Fruit fly (Drosophila melanogaster) whole organism, embryonic: ENCODE measurements around the gene velo.

Source experiments
- Blimp-1 ChIP-seq: fragments of 200-800 bp; sonication (Bioruptor generic); optimal IDR thresholded peaks from 3 replicates; lab custom pipeline; 2018; ENCODE audit warnings: missing biosample characterization, missing genetic modification characterization, mild to moderate bottlenecking, moderate library complexity, missing genetic modification reagents
- CG10321 ChIP-seq: fragments of 200-800 bp; sonication (Bioruptor generic); IDR thresholded peaks from 2 replicates; pipeline ENCODE4 v1.3.6; 2022; ENCODE audit warnings: missing biosample characterization, missing genetic modification characterization
- CG10979 ChIP-seq: fragments of 200-800 bp; sonication (Bioruptor generic); optimal IDR thresholded peaks from 2 replicates; lab custom pipeline; 2018; ENCODE audit warnings: missing biosample characterization, mild to moderate bottlenecking, missing genetic modification characterization, moderate library complexity
- CG11247 ChIP-seq: fragments of 200-800 bp; sonication (Bioruptor generic); IDR thresholded peaks from 2 replicates; pipeline ENCODE4 v1.3.6; 2022; ENCODE audit warnings: missing biosample characterization, missing genetic modification characterization
- CG11504 ChIP-seq: fragments of 200-800 bp; sonication (Bioruptor generic); optimal IDR thresholded peaks from 3 replicates; lab custom pipeline; 2019; ENCODE audit warnings: missing biosample characterization, mild to moderate bottlenecking, missing genetic modification characterization, moderate library complexity
- CG12299 ChIP-seq: fragments of 200-800 bp; sonication (Bioruptor generic); optimal IDR thresholded peaks from 2 replicates; lab custom pipeline; 2018; ENCODE audit warnings: missing biosample characterization, mild to moderate bottlenecking, missing genetic modification characterization
- CG13775 ChIP-seq: fragments of 200-800 bp; sonication (Bioruptor generic); optimal IDR thresholded peaks from 3 replicates; lab custom pipeline; 2017; ENCODE audit warnings: missing biosample characterization, mild to moderate bottlenecking, missing genetic modification characterization
- CG13894 ChIP-seq: fragments of 200-800 bp; sonication (Bioruptor generic); optimal IDR thresholded peaks from 3 replicates; lab custom pipeline; 2018; ENCODE audit warnings: missing biosample characterization, mild to moderate bottlenecking, missing genetic modification characterization, moderate library complexity
- CG14710 ChIP-seq: fragments of 200-800 bp; sonication (Bioruptor generic); optimal IDR thresholded peaks from 3 replicates; lab custom pipeline; 2019; ENCODE audit warnings: missing biosample characterization, mild to moderate bottlenecking, missing genetic modification characterization, moderate library complexity
- CG15073 ChIP-seq: fragments of 200-800 bp; sonication (Bioruptor generic); optimal IDR thresholded peaks from 2 replicates; lab custom pipeline; 2016; ENCODE audit warnings: missing biosample characterization, missing genetic modification characterization
- CG17568 ChIP-seq: fragments of 200-800 bp; sonication (Bioruptor generic); optimal IDR thresholded peaks from 2 replicates; lab custom pipeline; 2018; ENCODE audit warnings: missing biosample characterization, mild to moderate bottlenecking, missing genetic modification characterization, moderate library complexity
- CG18619 ChIP-seq: fragments of 200-800 bp; sonication (Bioruptor generic); optimal IDR thresholded peaks from 3 replicates; lab custom pipeline; 2017; ENCODE audit warnings: missing biosample characterization, mild to moderate bottlenecking, missing genetic modification characterization
- CG2120 ChIP-seq: fragments of 200-800 bp; sonication (Bioruptor generic); optimal IDR thresholded peaks from 3 replicates; lab custom pipeline; 2016; ENCODE audit warnings: missing biosample characterization, missing genetic modification characterization
- CG30020 ChIP-seq: fragments of 200-800 bp; optimal IDR thresholded peaks from 2 replicates; lab custom pipeline; 2019; ENCODE audit warnings: missing biosample characterization, mild to moderate bottlenecking, missing genetic modification characterization, moderate library complexity
- CG31388 ChIP-seq: fragments of 200-800 bp; sonication (Bioruptor generic); optimal IDR thresholded peaks from 2 replicates; lab custom pipeline; 2016; ENCODE audit warnings: missing biosample characterization, missing genetic modification characterization
- CG3281 ChIP-seq: fragments of 200-800 bp; sonication (Bioruptor generic); optimal IDR thresholded peaks from 3 replicates; lab custom pipeline; 2017; ENCODE audit warnings: missing biosample characterization, mild to moderate bottlenecking, missing genetic modification characterization
- CG3847 ChIP-seq: fragments of 200-800 bp; sonication (Bioruptor generic); IDR thresholded peaks from 2 replicates; pipeline ENCODE4 v1.3.6; 2022; ENCODE audit warnings: missing biosample characterization, missing genetic modification characterization
- CG3995 ChIP-seq: fragments of 200-800 bp; sonication (Bioruptor generic); optimal IDR thresholded peaks from 3 replicates; lab custom pipeline; 2016; ENCODE audit warnings: missing biosample characterization, missing genetic modification characterization
- CG4424 ChIP-seq: fragments of 200-800 bp; sonication (Bioruptor generic); optimal IDR thresholded peaks from 3 replicates; lab custom pipeline; 2016; ENCODE audit warnings: missing biosample characterization, missing genetic modification characterization
- CG6175 ChIP-seq: fragments of 200-800 bp; sonication (Bioruptor generic); IDR thresholded peaks from 3 replicates; pipeline ENCODE4 v1.3.6; 2022; ENCODE audit warnings: missing biosample characterization, missing genetic modification characterization
- CG6254 ChIP-seq: fragments of 200-800 bp; sonication (Bioruptor generic); optimal IDR thresholded peaks from 3 replicates; lab custom pipeline; 2017; ENCODE audit warnings: mild to moderate bottlenecking, missing biosample characterization, missing genetic modification reagents, missing genetic modification characterization
- CG6854 ChIP-seq: fragments of 200-800 bp; sonication (Bioruptor generic); optimal IDR thresholded peaks from 3 replicates; lab custom pipeline; 2017; ENCODE audit warnings: missing biosample characterization, mild to moderate bottlenecking, missing genetic modification characterization
- CG7745 ChIP-seq: fragments of 200-800 bp; sonication (Bioruptor generic); optimal IDR thresholded peaks from 2 replicates; lab custom pipeline; 2018; ENCODE audit warnings: missing biosample characterization, mild to moderate bottlenecking, missing genetic modification characterization, moderate library complexity
- CG8281 ChIP-seq: fragments of 200-800 bp; sonication (Bioruptor generic); optimal IDR thresholded peaks from 2 replicates; lab custom pipeline; 2018; ENCODE audit warnings: missing biosample characterization, mild to moderate bottlenecking, missing genetic modification characterization, moderate library complexity
- CG9215 ChIP-seq: fragments of 200-800 bp; sonication (Bioruptor generic); IDR thresholded peaks from 2 replicates; pipeline ENCODE4 v1.3.6; 2022; ENCODE audit warnings: missing biosample characterization, missing genetic modification characterization
- CoRest ChIP-seq: fragments of 200-800 bp; sonication (Bioruptor generic); optimal IDR thresholded peaks from 3 replicates; lab custom pipeline; 2018; ENCODE audit warnings: missing biosample characterization, mild to moderate bottlenecking, missing genetic modification characterization, moderate library complexity
- Dbx ChIP-seq: fragments of 200-800 bp; sonication (Bioruptor generic); IDR thresholded peaks from 3 replicates; pipeline ENCODE4 v1.3.6; 2022; ENCODE audit warnings: missing biosample characterization, missing genetic modification characterization
- Dip3 ChIP-seq: fragments of 200-800 bp; sonication (Bioruptor generic); optimal IDR thresholded peaks from 3 replicates; lab custom pipeline; 2016; ENCODE audit warnings: missing biosample characterization, missing genetic modification characterization
- Ets97D ChIP-seq: fragments of 200-800 bp; sonication (Bioruptor generic); optimal IDR thresholded peaks from 3 replicates; lab custom pipeline; 2016; ENCODE audit warnings: missing biosample characterization, missing genetic modification characterization
- HLH3B ChIP-seq: fragments of 200-800 bp; sonication (Bioruptor generic); IDR thresholded peaks from 2 replicates; pipeline ENCODE4 v1.3.6; 2022; ENCODE audit warnings: missing biosample characterization, missing genetic modification characterization
- HLH4C ChIP-seq: fragments of 200-800 bp; sonication (Bioruptor generic); IDR thresholded peaks from 3 replicates; pipeline ENCODE4 v1.3.6; 2022; ENCODE audit warnings: missing biosample characterization, missing genetic modification characterization; ENCODE audit not compliant: partially characterized antibody
- Hmr ChIP-seq: fragments of 200-800 bp; sonication (Bioruptor generic); optimal IDR thresholded peaks from 3 replicates; lab custom pipeline; 2017; ENCODE audit warnings: mild to moderate bottlenecking, missing biosample characterization, missing genetic modification reagents, missing genetic modification characterization
- NC2α ChIP-seq: fragments of 200-800 bp; sonication (Bioruptor generic); optimal IDR thresholded peaks from 2 replicates; lab custom pipeline; 2016; ENCODE audit warnings: missing biosample characterization, missing genetic modification characterization
- NfI ChIP-seq: fragments of 200-800 bp; sonication (Bioruptor generic); optimal IDR thresholded peaks from 3 replicates; lab custom pipeline; 2018; ENCODE audit warnings: missing biosample characterization, mild to moderate bottlenecking, missing genetic modification characterization, moderate library complexity
- Oli ChIP-seq: fragments of 200-800 bp; sonication (Bioruptor generic); optimal IDR thresholded peaks from 2 replicates; lab custom pipeline; 2018; ENCODE audit warnings: missing biosample characterization, mild to moderate bottlenecking, missing genetic modification characterization, moderate library complexity
- bcd ChIP-seq: fragments of 200-800 bp; sonication (Bioruptor generic); optimal IDR thresholded peaks from 2 replicates; lab custom pipeline; 2017; ENCODE audit warnings: missing biosample characterization, mild to moderate bottlenecking, missing genetic modification characterization
- caup ChIP-seq: fragments of 200-800 bp; sonication (Bioruptor generic); optimal IDR thresholded peaks from 3 replicates; lab custom pipeline; 2017; ENCODE audit warnings: missing biosample characterization, mild to moderate bottlenecking, missing genetic modification characterization, moderate library complexity; ENCODE audit not compliant: severe bottlenecking
- ci ChIP-seq: fragments of 200-800 bp; sonication (Bioruptor generic); IDR thresholded peaks from 3 replicates; pipeline ENCODE4 v1.3.6; 2022; ENCODE audit warnings: missing biosample characterization, missing genetic modification characterization
- crp ChIP-seq, 2 experiments: fragments of 200-800 bp; sonication (Bioruptor generic); optimal IDR thresholded peaks; 2 replicates in 1 of 2; 3 replicates in 1 of 2; lab custom pipeline; 2017; ENCODE audit warnings: missing biosample characterization in 2 of 2, missing genetic modification characterization in 2 of 2, mild to moderate bottlenecking in 1 of 2, moderate library complexity in 1 of 2
- dati ChIP-seq: fragments of 200-800 bp; sonication (Bioruptor generic); IDR thresholded peaks from 2 replicates; pipeline ENCODE4 v1.3.6; 2022; ENCODE audit warnings: missing biosample characterization, missing genetic modification characterization
- gcm2 ChIP-seq: fragments of 200-800 bp; sonication (Bioruptor generic); optimal IDR thresholded peaks from 2 replicates; lab custom pipeline; 2016; ENCODE audit warnings: missing biosample characterization, missing genetic modification characterization
- gem ChIP-seq: fragments of 200-800 bp; sonication (Bioruptor generic); optimal IDR thresholded peaks from 2 replicates; lab custom pipeline; 2019; ENCODE audit warnings: missing biosample characterization, mild to moderate bottlenecking, missing genetic modification characterization, moderate library complexity
- ham ChIP-seq: fragments of 200-800 bp; sonication (Bioruptor generic); IDR thresholded peaks from 2 replicates; pipeline ENCODE4 v1.3.6; 2022; ENCODE audit warnings: missing biosample characterization, missing genetic modification characterization
- ind ChIP-seq: fragments of 200-800 bp; sonication (Bioruptor generic); optimal IDR thresholded peaks from 3 replicates; lab custom pipeline; 2016; ENCODE audit warnings: missing biosample characterization, missing genetic modification characterization
- kah ChIP-seq: fragments of 200-800 bp; sonication (Bioruptor generic); optimal IDR thresholded peaks from 2 replicates; lab custom pipeline; 2018; ENCODE audit warnings: missing biosample characterization, mild to moderate bottlenecking, missing genetic modification characterization
- ranshi ChIP-seq: fragments of 200-800 bp; sonication (Bioruptor generic); IDR thresholded peaks from 2 replicates; pipeline ENCODE4 v1.3.6; 2022; ENCODE audit warnings: missing biosample characterization, missing genetic modification characterization
- slou ChIP-seq: fragments of 200-800 bp; sonication (Bioruptor generic); optimal IDR thresholded peaks from 3 replicates; lab custom pipeline; 2016; ENCODE audit warnings: missing biosample characterization, missing genetic modification characterization
- sr ChIP-seq: fragments of 200-800 bp; sonication (Bioruptor generic); IDR thresholded peaks from 3 replicates; pipeline ENCODE4 v1.3.6; 2022; ENCODE audit warnings: missing biosample characterization, missing genetic modification characterization
- stwl ChIP-seq: fragments of 200-800 bp; sonication (Bioruptor generic); optimal IDR thresholded peaks from 3 replicates; lab custom pipeline; 2018; ENCODE audit warnings: missing biosample characterization, mild to moderate bottlenecking, missing genetic modification characterization, moderate library complexity
- unc-4 ChIP-seq: fragments of 200-800 bp; sonication (Bioruptor generic); IDR thresholded peaks from 2 replicates; pipeline ENCODE4 v1.3.6; 2022; ENCODE audit warnings: missing biosample characterization, missing genetic modification characterization; ENCODE audit not compliant: partially characterized antibody

Gene velo

dm6 chr3L:6797395-6798006 is 44.9 kb upstream of the velo start (continued):
- TF ChIP-seq CG13775 (GFP tag; lab: Kevin White, UChicago): peak; percentile 0
- no peak for TF ChIP-seq gcm2 (GFP tag; lab: Kevin White, UChicago)
- no peak for TF ChIP-seq unc-4 (GFP tag; lab: Robert Waterston, UW)
- TF ChIP-seq CG8281: peak; percentile 24
- no peak for TF ChIP-seq CG9215 (GFP tag; lab: Robert Waterston, UW)
- no peak for TF ChIP-seq HLH4C (GFP tag; lab: Robert Waterston, UW)
- TF ChIP-seq Blimp-1 (GFP tag; lab: Kevin White, UChicago): peak; percentile 34
- peak; percentile 47 for TF ChIP-seq bcd (GFP tag; lab: Kevin White, UChicago)
- TF ChIP-seq ind (GFP tag; lab: Kevin White, UChicago): peak; percentile 1
- TF ChIP-seq CG14710: peak; percentile 33
- TF ChIP-seq CG2120 (GFP tag; lab: Kevin White, UChicago): no peak
- TF ChIP-seq CG6854 (GFP tag; lab: Kevin White, UChicago): no peak
- TF ChIP-seq dati (GFP tag; lab: Robert Waterston, UW): no peak
- no peak for TF ChIP-seq Dip3 (GFP tag; lab: Kevin White, UChicago)
- no peak for TF ChIP-seq CG10321
- TF ChIP-seq slou (GFP tag; lab: Kevin White, UChicago): no peak
- TF ChIP-seq ham (GFP tag; lab: Robert Waterston, UW): no peak
- no peak for TF ChIP-seq CG31388 (GFP tag; lab: Kevin White, UChicago)
- TF ChIP-seq Ets97D: no peak
- no peak for TF ChIP-seq sr (GFP tag; lab: Robert Waterston, UW)
- peak; percentile 43; the same call in 1 of the 2 replicates for TF ChIP-seq ranshi (GFP tag; lab: Robert Waterston, UW)
- 0 out of 3 replicates have a peak, but pooled peaks have one; percentile 30 for TF ChIP-seq ci (GFP tag; lab: Robert Waterston, UW)
- peak; percentile 64 for TF ChIP-seq CG11504 (tag; lab: Kevin White, UChicago)
- no peak for TF ChIP-seq HLH3B (GFP tag; lab: Robert Waterston, UW)
- no peak for TF ChIP-seq NC2α (GFP tag; lab: Kevin White, UChicago)
- no peak for TF ChIP-seq CG18619 (GFP tag; lab: Kevin White, UChicago)
- peak; percentile 71 for TF ChIP-seq CG10979 (tag; lab: Kevin White, UChicago)
- no peak for TF ChIP-seq CG7745
- TF ChIP-seq CG17568 (GFP tag; lab: Kevin White, UChicago): no peak
- TF ChIP-seq CG3281 (GFP tag; lab: Kevin White, UChicago): no peak
- peak; percentile 55 for TF ChIP-seq CoRest (tag; lab: Kevin White, UChicago)
- TF ChIP-seq CG15073 (GFP tag; lab: Kevin White, UChicago): no peak
- no peak for TF ChIP-seq CG13894 (tag; lab: Kevin White, UChicago)
- no peak for TF ChIP-seq stwl (tag; lab: Kevin White, UChicago)
- TF ChIP-seq CG30020: no peak
- no peak for TF ChIP-seq kah
- peak; percentile 59 for TF ChIP-seq gem
- TF ChIP-seq CG6175: no peak
- no peak for TF ChIP-seq caup (GFP tag; lab: Kevin White, UChicago)
- no peak for TF ChIP-seq CG3847 (GFP tag; lab: Robert Waterston, UW)
- TF ChIP-seq CG4424: peak; percentile 25
- no peak for TF ChIP-seq CG3995
- no peak for TF ChIP-seq Dbx
- TF ChIP-seq Hmr (GFP tag; lab: Kevin White, UChicago): peak; percentile 8
- TF ChIP-seq crp (GFP tag; optimal IDR thresholded peaks at IDR 0.05; lab: Kevin White, UChicago): no peak
- no peak for TF ChIP-seq CG6254 (GFP tag; lab: Kevin White, UChicago)
- peak; percentile 50 for TF ChIP-seq Oli
- TF ChIP-seq CG11247: no peak
- TF ChIP-seq CG12299 (tag; lab: Kevin White, UChicago): no peak
- TF ChIP-seq NfI (GFP tag; lab: Kevin White, UChicago): peak; percentile 1
